Worm (Caenorhabditis elegans): ENCODE results near the gene pros-1.

- no peak for TF ChIP-seq hlh-13 (GFP tag; optimal IDR thresholded peaks at IDR 0.05)
- no peak for TF ChIP-seq elt-2 (tag; optimal IDR thresholded peaks at IDR 0.05)
Measured at ce11 chrIII:8069206-8069605, 2.1 kb downstream of the pros-1 start.

Measured in whole organism, late embryonic.